Worm (Caenorhabditis elegans) whole organism, L1 larva: ENCODE measurements around the gene let-268.

Experiments used
- C16A3.4 ChIP-seq: fragments of 150-350 bp; optimal IDR thresholded peaks from 2 replicates; lab custom pipeline; 2014; ENCODE audit warnings: missing biosample characterization, missing genetic modification characterization
- aha-1 ChIP-seq: fragments of 150-350 bp; optimal IDR thresholded peaks from 2 replicates; lab custom pipeline; 2014; ENCODE audit warnings: missing biosample characterization, missing genetic modification characterization
- alr-1 ChIP-seq: fragments of 200-800 bp; sonication (Bioruptor generic); optimal IDR thresholded peaks from 2 replicates; lab custom pipeline; 2018; ENCODE audit warnings: borderline replicate concordance, mild to moderate bottlenecking, missing genetic modification characterization, missing compliant biosample characterization
- ceh-82 ChIP-seq, 3 experiments: fragments of 150-350 bp in 1 of 3; sonication (generic microtip) in 2 of 3; optimal IDR thresholded peaks; 2 replicates each; lab custom pipeline; 2014 to 2017; ENCODE audit warnings: missing biosample characterization in 3 of 3, missing genetic modification characterization in 3 of 3
- elt-2 ChIP-seq: sonication (generic microtip); optimal IDR thresholded peaks from 2 replicates; lab custom pipeline; 2016; ENCODE audit warnings: missing genetic modification characterization, mild to moderate bottlenecking, inconsistent platforms, missing compliant biosample characterization, missing genetic modification reagents
- elt-3 ChIP-seq, 6 experiments: fragments of 150-350 bp in 1 of 6; sonication (generic microtip); optimal IDR thresholded peaks; 2 replicates each; lab custom pipeline; 2017 to 2018; ENCODE audit warnings: missing biosample characterization in 6 of 6, missing genetic modification characterization in 6 of 6, inconsistent platforms in 1 of 6
- fkh-10 ChIP-seq: sonication (generic microtip); optimal IDR thresholded peaks from 2 replicates; lab custom pipeline; 2017; ENCODE audit warnings: missing biosample characterization, missing genetic modification reagents, missing genetic modification characterization
- fos-1 ChIP-seq: fragments of 150-350 bp; optimal IDR thresholded peaks from 2 replicates; lab custom pipeline; 2014; ENCODE audit warnings: missing biosample characterization, missing genetic modification characterization
- nhr-28 ChIP-seq: fragments of 150-350 bp; optimal IDR thresholded peaks from 2 replicates; lab custom pipeline; 2014; ENCODE audit warnings: missing biosample characterization, missing genetic modification characterization
- nhr-77 ChIP-seq: fragments of 150-350 bp; optimal IDR thresholded peaks from 2 replicates; lab custom pipeline; 2014; ENCODE audit warnings: missing biosample characterization, missing genetic modification characterization
- snu-23 ChIP-seq: sonication (generic microtip); optimal IDR thresholded peaks from 2 replicates; lab custom pipeline; 2016; ENCODE audit warnings: missing genetic modification characterization, missing compliant biosample characterization
- tbx-2 ChIP-seq: sonication (generic microtip); optimal IDR thresholded peaks from 2 replicates; lab custom pipeline; 2016; ENCODE audit warnings: missing genetic modification characterization, missing compliant biosample characterization
- unc-62 ChIP-seq: fragments of 150-350 bp; optimal IDR thresholded peaks from 2 replicates; lab custom pipeline; 2014; ENCODE audit warnings: missing biosample characterization, missing genetic modification reagents, missing genetic modification characterization

ce11 chrII:9990812-9991211 lies 49.0 kb downstream of the let-268 start, which contains the start of gene lec-3:
- no peak for TF ChIP-seq nhr-77 (tag; lab: Kevin White, UChicago)
- TF ChIP-seq snu-23 (GFP tag; lab: Kevin White, UChicago): no peak
- TF ChIP-seq tbx-2 (tag; lab: Kevin White, UChicago): no peak
- no peak for TF ChIP-seq C16A3.4
- TF ChIP-seq fos-1 (tag; lab: Kevin White, UChicago): no peak
- no peak for TF ChIP-seq nhr-28 (tag; lab: Kevin White, UChicago)
- no peak for TF ChIP-seq elt-3 (tag; optimal IDR thresholded peaks at IDR 0.05; lab: Kevin White, UChicago)
- TF ChIP-seq alr-1: no peak
- TF ChIP-seq aha-1: no peak
- no peak for TF ChIP-seq unc-62 (GFP tag; lab: Kevin White, UChicago)
- no peak for TF ChIP-seq fkh-10 (GFP tag; lab: Kevin White, UChicago)
- TF ChIP-seq ceh-82 (tag; optimal IDR thresholded peaks at IDR 0.05; lab: Kevin White, UChicago): no peak
- no peak for TF ChIP-seq elt-2 (tag; lab: Kevin White, UChicago)
